Worm (Caenorhabditis elegans): ENCODE results near the gene com-1.

Gene com-1

ce11 chrIII:10930850-10931249, 34.7 kb downstream of the com-1 start, which contains the start of gene M142.5:
TSS of gene M142.5 (plus strand) at chrIII:10931201.
- TF ChIP-seq unc-130 (tag; optimal IDR thresholded peaks at IDR 0.05) (no peak), egl-13 (tag; optimal IDR thresholded peaks at IDR 0.05) (no peak), nhr-77 (tag; optimal IDR thresholded peaks at IDR 0.05) (no peak), unc-62 (GFP tag; optimal IDR thresholded peaks at IDR 0.05) (no peak), C16A3.4 (tag; optimal IDR thresholded peaks at IDR 0.05) (peak; percentile 21), mep-1 (tag; optimal IDR thresholded peaks at IDR 0.05) (peak; percentile 30), nhr-28 (tag; optimal IDR thresholded peaks at IDR 0.05) (no peak), ceh-82 (tag; optimal IDR thresholded peaks at IDR 0.05) (peak in 1 of 3 experiments; percentile 4), mdl-1 (tag; optimal IDR thresholded peaks at IDR 0.05) (peak in 1 of 2 experiments; percentile 23), lin-15B (tag; optimal IDR thresholded peaks at IDR 0.05) (peak; percentile 8), lin-35 (GFP tag; optimal IDR thresholded peaks at IDR 0.05) (peak; percentile 40 to 66), swsn-7 (tag; optimal IDR thresholded peaks at IDR 0.05) (no peak), xbp-1 (tag; optimal IDR thresholded peaks at IDR 0.05) (no peak), sup-37 (GFP tag; optimal IDR thresholded peaks at IDR 0.05) (no peak), lsy-2 (tag; optimal IDR thresholded peaks at IDR 0.05) (peak in 1 of 2 experiments; percentile 43), dpl-1 (GFP tag; optimal IDR thresholded peaks at IDR 0.05) (peak; percentile 8 to 58 (median 22)), blmp-1 (tag; optimal IDR thresholded peaks at IDR 0.05) (peak; percentile 43), mef-2 (tag; optimal IDR thresholded peaks at IDR 0.05) (no peak), efl-1 (optimal IDR thresholded peaks at IDR 0.05) (peak; percentile 41 to 43), efl-1 (GFP tag; optimal IDR thresholded peaks at IDR 0.05 in 1 of 2) (peak; percentile 49 to 80), F16B12.6 (tag; optimal IDR thresholded peaks at IDR 0.05) (peak; percentile 28), snpc-4 (tag; optimal IDR thresholded peaks at IDR 0.05) (no peak), nhr-76 (tag; optimal IDR thresholded peaks at IDR 0.05) (no peak), ets-5 (GFP tag; IDR thresholded peaks at IDR 0.05) (no peak), lir-3 (tag; optimal IDR thresholded peaks at IDR 0.05; ENCODE audit: poor library complexity) (no peak), C04F5.9 (tag; optimal IDR thresholded peaks at IDR 0.05) (no peak), C34B4.2 (tag; optimal IDR thresholded peaks at IDR 0.05) (no peak)

ce11 chrIII:10933331-10933730, 37.2 kb downstream of the com-1 start, which contains the start of gene M142.8:
TSS of gene M142.8 (plus strand) at chrIII:10933631.
- TF ChIP-seq F16B12.6 (tag; optimal IDR thresholded peaks at IDR 0.05) (no peak), blmp-1 (tag; optimal IDR thresholded peaks at IDR 0.05) (no peak), unc-62 (GFP tag; optimal IDR thresholded peaks at IDR 0.05) (no peak), sup-37 (GFP tag; optimal IDR thresholded peaks at IDR 0.05) (no peak), jun-1 (tag; optimal IDR thresholded peaks at IDR 0.05) (no peak), zag-1 (tag; optimal IDR thresholded peaks at IDR 0.05) (no peak), lsy-2 (tag; optimal IDR thresholded peaks at IDR 0.05) (no peak), ama-1 (optimal IDR thresholded peaks at IDR 0.05) (no peak), fkh-10 (GFP tag; optimal IDR thresholded peaks at IDR 0.05) (no peak), sox-4 (tag; optimal IDR thresholded peaks at IDR 0.05) (no peak), mef-2 (tag; optimal IDR thresholded peaks at IDR 0.05) (no peak), nhr-11 (tag; optimal IDR thresholded peaks at IDR 0.05) (no peak), pax-3 (tag; optimal IDR thresholded peaks at IDR 0.05) (no peak), pag-3 (tag; optimal IDR thresholded peaks at IDR 0.05; ENCODE audit: borderline replicate concordance, insufficient read depth) (no peak), ces-1 (GFP tag; optimal IDR thresholded peaks at IDR 0.05) (no peak)

- TF ChIP-seq ama-1 (optimal IDR thresholded peaks at IDR 0.05) (no peak), mdl-1 (tag; optimal IDR thresholded peaks at IDR 0.05) (no peak), lin-13 (GFP tag; optimal IDR thresholded peaks at IDR 0.05) (no peak), nhr-20 (tag; optimal IDR thresholded peaks at IDR 0.05) (no peak), nhr-84 (tag; optimal IDR thresholded peaks at IDR 0.05) (no peak), C16A3.4 (tag; optimal IDR thresholded peaks at IDR 0.05) (no peak), jun-1 (tag; optimal IDR thresholded peaks at IDR 0.05) (no peak), sup-37 (GFP tag; optimal IDR thresholded peaks at IDR 0.05) (no peak)
Measured at ce11 chrIII:10935944-10936343, 39.8 kb downstream of the com-1 start, which contains the start of gene rle-1. TSS of gene rle-1 (plus strand) at chrIII:10936244.
